In the genomic region with DNA sequence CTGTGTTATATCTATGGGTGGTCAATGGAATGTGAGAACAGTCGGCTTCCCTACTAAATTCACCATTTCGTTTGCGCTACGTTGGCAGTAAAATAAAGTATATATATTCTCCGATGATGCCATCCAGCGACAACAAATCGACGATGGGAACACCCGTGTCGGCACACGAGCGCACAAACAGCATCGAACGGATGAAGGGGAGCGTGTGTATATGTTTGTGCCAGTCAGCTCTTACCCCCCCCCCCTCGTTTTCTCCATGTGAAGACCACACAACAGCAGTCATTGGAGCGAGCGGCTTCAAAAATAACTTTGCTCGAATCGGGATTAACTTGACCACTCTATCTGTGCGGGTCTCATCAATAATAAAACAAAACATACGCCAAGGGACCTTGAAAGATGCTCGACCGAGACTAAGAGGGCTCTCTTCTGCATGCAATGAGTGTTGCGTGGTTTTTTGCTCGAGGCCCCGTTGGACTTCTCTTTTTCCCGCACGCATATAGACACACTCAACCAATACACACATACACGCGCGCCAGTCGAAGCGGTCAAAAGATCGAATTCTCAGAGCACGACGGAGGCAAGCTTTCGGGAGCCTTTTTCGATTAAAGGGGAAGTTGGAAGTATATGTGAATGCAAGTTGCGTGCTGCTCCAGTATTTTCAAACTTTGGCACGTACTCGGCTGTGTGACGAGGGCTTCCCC, we compare ENCODE assay signal across 4 worm cellular contexts.
TF ChIP-seq lines count a peak whose summit lies in the region.

No protein-coding gene starts in this region.

TF ChIP-seq in whole organism, L1 larva, 84 proteins besides CTCF, POLR2A, EP300 and RAD21 (continued from another document and continues in another):
- TF ChIP-seq nhr-20 (tag; optimal IDR thresholded peaks at IDR 0.05; lab: Kevin White, UChicago) (no peak), nhr-71 (tag; optimal IDR thresholded peaks at IDR 0.05; lab: Kevin White, UChicago) (no peak), nhr-76 (tag; optimal IDR thresholded peaks at IDR 0.05; lab: Kevin White, UChicago) (no peak), lin-14 (GFP tag; optimal IDR thresholded peaks at IDR 0.05; lab: Kevin White, UChicago) (no peak), snu-23 (GFP tag; optimal IDR thresholded peaks at IDR 0.05; lab: Kevin White, UChicago) (no peak), unc-86 (tag; optimal IDR thresholded peaks at IDR 0.05; lab: Kevin White, UChicago) (peak; percentile 70), egl-27 (tag; optimal IDR thresholded peaks at IDR 0.05; lab: Kevin White, UChicago) (no peak), unc-98 (GFP tag; IDR thresholded peaks at IDR 0.05; lab: Robert Waterston, UW) (no peak), jun-1 (tag; optimal IDR thresholded peaks at IDR 0.05; lab: Kevin White, UChicago) (no peak), hpl-2 (GFP tag; optimal IDR thresholded peaks at IDR 0.05; lab: Kevin White, UChicago) (no peak), ces-1 (GFP tag; optimal IDR thresholded peaks at IDR 0.05; lab: Kevin White, UChicago) (no peak), ztf-4 (tag; optimal IDR thresholded peaks at IDR 0.05; lab: Kevin White, UChicago) (no peak), lir-3 (tag; optimal IDR thresholded peaks at IDR 0.05; lab: Kevin White, UChicago; ENCODE audit: poor library complexity) (no peak), ama-1 (optimal IDR thresholded peaks at IDR 0.05; lab: Kevin White, UChicago) (no peak), lin-35 (GFP tag; optimal IDR thresholded peaks at IDR 0.05; lab: Kevin White, UChicago) (no peak), tlp-1 (tag; optimal IDR thresholded peaks at IDR 0.05; lab: Kevin White, UChicago) (no peak), zag-1 (tag; optimal IDR thresholded peaks at IDR 0.05; lab: Kevin White, UChicago) (no peak), pax-3 (tag; optimal IDR thresholded peaks at IDR 0.05; lab: Kevin White, UChicago) (no peak), mdl-1 (tag; optimal IDR thresholded peaks at IDR 0.05; lab: Kevin White, UChicago) (peak in 1 of 2 experiments; percentile 47), zip-4 (GFP tag; optimal IDR thresholded peaks at IDR 0.05; lab: Kevin White, UChicago) (no peak), vab-15 (tag; optimal IDR thresholded peaks at IDR 0.05; lab: Kevin White, UChicago) (no peak), sox-4 (tag; optimal IDR thresholded peaks at IDR 0.05; lab: Kevin White, UChicago) (no peak), lin-39 (tag; optimal IDR thresholded peaks at IDR 0.05; lab: Kevin White, UChicago) (no peak), hlh-17 (GFP tag; optimal IDR thresholded peaks at IDR 0.05; lab: Kevin White, UChicago; ENCODE audit: borderline replicate concordance) (no peak), elt-3 (tag; optimal IDR thresholded peaks at IDR 0.05; lab: Kevin White, UChicago) (no peak), nhr-90 (tag; optimal IDR thresholded peaks at IDR 0.05; lab: Kevin White, UChicago; ENCODE audit: poor library complexity) (no peak), ceh-88 (GFP tag; IDR thresholded peaks at IDR 0.05; lab: Robert Waterston, UW) (no peak), C34B4.2 (tag; optimal IDR thresholded peaks at IDR 0.05; lab: Kevin White, UChicago) (no peak), egl-13 (tag; optimal IDR thresholded peaks at IDR 0.05; lab: Kevin White, UChicago) (peak; percentile 22), fkh-4 (tag; optimal IDR thresholded peaks at IDR 0.05; lab: Kevin White, UChicago; ENCODE audit: borderline replicate concordance) (no peak), fkh-10 (GFP tag; optimal IDR thresholded peaks at IDR 0.05; lab: Kevin White, UChicago) (peak; percentile 51), nhr-28 (tag; optimal IDR thresholded peaks at IDR 0.05; lab: Kevin White, UChicago) (no peak)

TF ChIP-seq in whole organism, L2 larva, 48 proteins besides CTCF, POLR2A, EP300 and RAD21 (continued from another document):
- peak; percentile 96 to 99 for TF ChIP-seq mdl-1 (tag; optimal IDR thresholded peaks at IDR 0.05; lab: Kevin White, UChicago)
- no peak for TF ChIP-seq snpc-4 (tag; optimal IDR thresholded peaks at IDR 0.05; lab: Kevin White, UChicago)

TF ChIP-seq in whole organism, L3 larva, 47 proteins besides CTCF, POLR2A, EP300 and RAD21 (continued from another document):
- TF ChIP-seq ama-1 (optimal IDR thresholded peaks at IDR 0.05; lab: Kevin White, UChicago) (no peak), ceh-82 (tag; optimal IDR thresholded peaks at IDR 0.05; lab: Kevin White, UChicago) (no peak), ceh-9 (tag; optimal IDR thresholded peaks at IDR 0.05; lab: Kevin White, UChicago) (no peak), mml-1 (tag; optimal IDR thresholded peaks at IDR 0.05; lab: Kevin White, UChicago) (no peak), skn-1 (tag; optimal IDR thresholded peaks at IDR 0.05; lab: Kevin White, UChicago) (no peak), ceh-28 (tag; optimal IDR thresholded peaks at IDR 0.05; lab: Kevin White, UChicago) (no peak), nhr-43 (tag; optimal IDR thresholded peaks at IDR 0.05; lab: Kevin White, UChicago; ENCODE audit: poor library complexity, severe bottlenecking) (no peak), unc-62 (GFP tag; optimal IDR thresholded peaks at IDR 0.05; lab: Kevin White, UChicago) (peak; percentile 19), egl-27 (tag; optimal IDR thresholded peaks at IDR 0.05; lab: Kevin White, UChicago) (no peak), egl-5 (tag; optimal IDR thresholded peaks at IDR 0.05; lab: Kevin White, UChicago) (no peak), elt-3 (tag; optimal IDR thresholded peaks at IDR 0.05; lab: Kevin White, UChicago) (no peak), unc-39 (tag; optimal IDR thresholded peaks at IDR 0.05; lab: Kevin White, UChicago) (no peak), ztf-11 (tag; optimal IDR thresholded peaks at IDR 0.05; lab: Kevin White, UChicago) (no peak), mdl-1 (tag; optimal IDR thresholded peaks at IDR 0.05; lab: Kevin White, UChicago) (peak; percentile 95), snpc-4 (tag; optimal IDR thresholded peaks at IDR 0.05; lab: Kevin White, UChicago) (no peak), nhr-28 (tag; optimal IDR thresholded peaks at IDR 0.05; lab: Kevin White, UChicago) (no peak), pqm-1 (tag; optimal IDR thresholded peaks at IDR 0.05; lab: Kevin White, UChicago) (no peak), eor-1 (tag; optimal IDR thresholded peaks at IDR 0.05; lab: Kevin White, UChicago) (no peak), nhr-237 (tag; optimal IDR thresholded peaks at IDR 0.05; lab: Kevin White, UChicago) (no peak), ceh-16 (tag; optimal IDR thresholded peaks at IDR 0.05; lab: Kevin White, UChicago) (no peak), pha-4 (tag; optimal IDR thresholded peaks at IDR 0.05; lab: Kevin White, UChicago) (peak; percentile 0), hmg-11 (tag; optimal IDR thresholded peaks at IDR 0.05; lab: Kevin White, UChicago) (peak; percentile 38), R02D3.7 (tag; optimal IDR thresholded peaks at IDR 0.05; lab: Kevin White, UChicago) (no peak), jun-1 (tag; optimal IDR thresholded peaks at IDR 0.05; lab: Kevin White, UChicago) (no peak), nhr-12 (tag; optimal IDR thresholded peaks at IDR 0.05; lab: Kevin White, UChicago) (no peak), nhr-76 (tag; optimal IDR thresholded peaks at IDR 0.05; lab: Kevin White, UChicago) (no peak), fkh-10 (GFP tag; optimal IDR thresholded peaks at IDR 0.05; lab: Kevin White, UChicago) (peak; percentile 7), ztf-4 (tag; optimal IDR thresholded peaks at IDR 0.05; lab: Kevin White, UChicago) (no peak), elt-2 (tag; optimal IDR thresholded peaks at IDR 0.05; lab: Kevin White, UChicago) (no peak), daf-12 (tag; optimal IDR thresholded peaks at IDR 0.05; lab: Kevin White, UChicago) (no peak)

TF ChIP-seq in whole organism, L4 larva, 104 proteins besides CTCF, POLR2A, EP300 and RAD21 (continued from another document and continues in another):
- TF ChIP-seq dmd-9 (GFP tag; IDR thresholded peaks at IDR 0.05; lab: Robert Waterston, UW) (no peak), aha-1 (tag; lab: Kevin White, UChicago) (peak; percentile 95), lin-38 (GFP tag; IDR thresholded peaks at IDR 0.05; lab: Robert Waterston, UW) (no peak), ztf-11 (tag; optimal IDR thresholded peaks at IDR 0.05; lab: Kevin White, UChicago) (no peak), nhr-42 (GFP tag; IDR thresholded peaks at IDR 0.05; lab: Robert Waterston, UW) (no peak), egl-27 (tag; optimal IDR thresholded peaks at IDR 0.05; lab: Kevin White, UChicago) (no peak), F44E2.7 (GFP tag; IDR thresholded peaks at IDR 0.05; lab: Robert Waterston, UW) (no peak), F10B5.3 (tag; optimal IDR thresholded peaks at IDR 0.05; lab: Kevin White, UChicago) (no peak), snpc-1.2 (GFP tag; IDR thresholded peaks at IDR 0.05; lab: Robert Waterston, UW) (no peak), D1046.2 (GFP tag; IDR thresholded peaks at IDR 0.05; lab: Robert Waterston, UW) (no peak), zip-11 (GFP tag; IDR thresholded peaks at IDR 0.05; lab: Robert Waterston, UW) (no peak), mes-2 (tag; optimal IDR thresholded peaks at IDR 0.05; lab: Kevin White, UChicago; ENCODE audit: poor library complexity, severe bottlenecking) (peak; percentile 1), daf-19 (GFP tag; conservative IDR thresholded peaks at IDR 0.05; lab: Robert Waterston, UW) (no peak), egl-43 (GFP tag; IDR thresholded peaks at IDR 0.05; lab: Robert Waterston, UW) (no peak), nhr-10 (tag; optimal IDR thresholded peaks at IDR 0.05; lab: Kevin White, UChicago) (no peak), lin-1 (GFP tag; IDR thresholded peaks at IDR 0.05; lab: Robert Waterston, UW) (no peak), zfp-2 (tag; optimal IDR thresholded peaks at IDR 0.05; lab: Kevin White, UChicago) (no peak), ZK337.2 (GFP tag; IDR thresholded peaks at IDR 0.05; lab: Robert Waterston, UW) (no peak), jun-1 (tag; optimal IDR thresholded peaks at IDR 0.05; lab: Kevin White, UChicago) (no peak), T20F7.1 (GFP tag; optimal IDR thresholded peaks at IDR 0.05; lab: Kevin White, UChicago) (no peak), Y75B8A.6 (GFP tag; IDR thresholded peaks at IDR 0.05; lab: Robert Waterston, UW) (no peak), madf-9 (GFP tag; conservative IDR thresholded peaks at IDR 0.05; lab: Robert Waterston, UW) (no peak), dve-1 (tag; optimal IDR thresholded peaks at IDR 0.05; lab: Kevin White, UChicago; ENCODE audit: insufficient read depth) (no peak), ceh-62 (tag; optimal IDR thresholded peaks at IDR 0.05; lab: Kevin White, UChicago) (no peak), mxl-2 (GFP tag; conservative IDR thresholded peaks at IDR 0.05; lab: Robert Waterston, UW) (no peak), nhr-237 (tag; optimal IDR thresholded peaks at IDR 0.05; lab: Kevin White, UChicago) (no peak), Y105C5A.15 (GFP tag; IDR thresholded peaks at IDR 0.05; lab: Robert Waterston, UW) (no peak), zag-1 (tag; optimal IDR thresholded peaks at IDR 0.05; lab: Kevin White, UChicago) (no peak), nhr-48 (tag; optimal IDR thresholded peaks at IDR 0.05; lab: Kevin White, UChicago) (no peak), nhr-76 (tag; optimal IDR thresholded peaks at IDR 0.05; lab: Kevin White, UChicago) (no peak), nhr-25 (tag; optimal IDR thresholded peaks at IDR 0.05; lab: Kevin White, UChicago; ENCODE audit: borderline replicate concordance, insufficient read depth) (no peak), hlh-11 (tag; optimal IDR thresholded peaks at IDR 0.05; lab: Kevin White, UChicago) (no peak), hlh-30 (tag; optimal IDR thresholded peaks at IDR 0.05; lab: Kevin White, UChicago; ENCODE audit: insufficient read depth) (peak; percentile 60), mep-1 (tag; optimal IDR thresholded peaks at IDR 0.05; lab: Kevin White, UChicago) (peak; percentile 15), daf-16 (GFP tag; optimal IDR thresholded peaks at IDR 0.05; lab: Kevin White, UChicago) (peak in 1 of 2 experiments; percentile 60), daf-16 (tag; optimal IDR thresholded peaks at IDR 0.05; lab: Kevin White, UChicago) (no peak), cey-2 (tag; optimal IDR thresholded peaks at IDR 0.05; lab: Kevin White, UChicago; ENCODE audit: borderline replicate concordance, insufficient read depth) (no peak), daf-8 (GFP tag; IDR thresholded peaks at IDR 0.05; lab: Robert Waterston, UW) (no peak), attf-4 (tag; optimal IDR thresholded peaks at IDR 0.05; lab: Kevin White, UChicago) (no peak), hmg-1.1 (GFP tag; IDR thresholded peaks at IDR 0.05; lab: Robert Waterston, UW) (no peak), ZK546.5 (tag; optimal IDR thresholded peaks at IDR 0.05; lab: Kevin White, UChicago) (no peak), ceh-32 (tag; optimal IDR thresholded peaks at IDR 0.05; lab: Kevin White, UChicago; ENCODE audit: poor library complexity) (no peak), nhr-77 (tag; optimal IDR thresholded peaks at IDR 0.05; lab: Kevin White, UChicago) (no peak), unc-39 (tag; optimal IDR thresholded peaks at IDR 0.05; lab: Kevin White, UChicago) (no peak), set-16 (GFP tag; IDR thresholded peaks at IDR 0.05; lab: Robert Waterston, UW) (no peak), nhr-6 (tag; optimal IDR thresholded peaks at IDR 0.05; lab: Kevin White, UChicago) (no peak), Y5F2A.4 (GFP tag; optimal IDR thresholded peaks at IDR 0.05; lab: Kevin White, UChicago) (no peak), dmd-8 (GFP tag; IDR thresholded peaks at IDR 0.05; lab: Robert Waterston, UW) (0 out of 2 replicates have a peak, but pooled peaks have one; percentile 10), tag-97 (GFP tag; IDR thresholded peaks at IDR 0.05; lab: Robert Waterston, UW) (no peak), zip-2 (tag; optimal IDR thresholded peaks at IDR 0.05; lab: Kevin White, UChicago) (no peak), hif-1 (tag; optimal IDR thresholded peaks at IDR 0.05; lab: Kevin White, UChicago) (peak in 1 of 2 experiments; percentile 78), nhr-102 (tag; optimal IDR thresholded peaks at IDR 0.05; lab: Kevin White, UChicago) (no peak), ces-1 (GFP tag; optimal IDR thresholded peaks at IDR 0.05; lab: Kevin White, UChicago) (no peak), mdt-29 (GFP tag; IDR thresholded peaks at IDR 0.05; lab: Robert Waterston, UW) (no peak), nhr-111 (GFP tag; optimal IDR thresholded peaks at IDR 0.05; lab: Kevin White, UChicago) (no peak), fos-1 (tag; optimal IDR thresholded peaks at IDR 0.05; lab: Kevin White, UChicago) (no peak), spr-1 (tag; optimal IDR thresholded peaks at IDR 0.05; lab: Kevin White, UChicago) (no peak), skn-1 (tag; optimal IDR thresholded peaks at IDR 0.05; lab: Kevin White, UChicago) (no peak), dmd-6 (GFP tag; IDR thresholded peaks at IDR 0.05; lab: Robert Waterston, UW) (no peak), saeg-2 (GFP tag; IDR thresholded peaks at IDR 0.05; lab: Robert Waterston, UW) (no peak), unc-62 (GFP tag; optimal IDR thresholded peaks at IDR 0.05 in 1 of 2; lab: Kevin White, UChicago) (peak in 1 of 2 experiments; percentile 70), unc-62 (tag; optimal IDR thresholded peaks at IDR 0.05; lab: Kevin White, UChicago) (no peak), gei-8 (GFP tag; optimal IDR thresholded peaks at IDR 0.05; lab: Kevin White, UChicago) (peak; percentile 35), ceh-44 (GFP tag; IDR thresholded peaks at IDR 0.05; lab: Robert Waterston, UW) (no peak), lin-15B (tag; optimal IDR thresholded peaks at IDR 0.05; lab: Kevin White, UChicago) (no peak), mxl-3 (GFP tag; optimal IDR thresholded peaks at IDR 0.05; lab: Kevin White, UChicago) (no peak), arid-1 (GFP tag; conservative IDR thresholded peaks at IDR 0.05; lab: Robert Waterston, UW) (no peak; the same call in 1 of the 2 replicates), ztf-7 (tag; optimal IDR thresholded peaks at IDR 0.05; lab: Kevin White, UChicago) (no peak), unc-130 (GFP tag; optimal IDR thresholded peaks at IDR 0.05; lab: Kevin White, UChicago) (no peak), F49E8.2 (tag; optimal IDR thresholded peaks at IDR 0.05; lab: Kevin White, UChicago; ENCODE audit: borderline replicate concordance) (no peak), ceh-28 (tag; optimal IDR thresholded peaks at IDR 0.05; lab: Kevin White, UChicago) (no peak), nhr-41 (GFP tag; IDR thresholded peaks at IDR 0.05; lab: Robert Waterston, UW) (no peak)
